Fruit fly (Drosophila melanogaster) whole organism, embryonic: ENCODE results near the gene gNacalpha.

Experiments
- ATbp ChIP-seq: fragments of 200-800 bp; sonication (Bioruptor generic); optimal IDR thresholded peaks from 2 replicates; lab custom pipeline; 2017; ENCODE audit warnings: missing biosample characterization, mild to moderate bottlenecking, missing genetic modification characterization, missing genetic modification reagents
- Adf1 ChIP-seq: fragments of 200-800 bp; sonication (Bioruptor generic); IDR thresholded peaks from 2 replicates; pipeline ENCODE4 v1.3.6; 2022; ENCODE audit warnings: missing biosample characterization, missing genetic modification characterization
- Atf3 ChIP-seq: fragments of 200-800 bp; sonication (Bioruptor generic); optimal IDR thresholded peaks from 3 replicates; lab custom pipeline; 2016; ENCODE audit warnings: missing biosample characterization, missing genetic modification characterization
- B-H1 ChIP-seq: fragments of 200-800 bp; sonication (Bioruptor generic); IDR thresholded peaks from 3 replicates; pipeline ENCODE4 v1.3.6; 2022; ENCODE audit warnings: missing biosample characterization, missing genetic modification characterization
- Blimp-1 ChIP-seq: fragments of 200-800 bp; sonication (Bioruptor generic); optimal IDR thresholded peaks from 3 replicates; lab custom pipeline; 2018; ENCODE audit warnings: missing biosample characterization, missing genetic modification characterization, mild to moderate bottlenecking, moderate library complexity, missing genetic modification reagents
- CG11723 ChIP-seq: fragments of 200-800 bp; sonication (Bioruptor generic); optimal IDR thresholded peaks from 2 replicates; lab custom pipeline; 2017; ENCODE audit warnings: missing biosample characterization, mild to moderate bottlenecking, missing genetic modification characterization
- CG12236 ChIP-seq: fragments of 200-800 bp; sonication (Bioruptor generic); optimal IDR thresholded peaks from 2 replicates; lab custom pipeline; 2016; ENCODE audit warnings: missing biosample characterization, missing genetic modification characterization
- CG13296 ChIP-seq: fragments of 200-800 bp; sonication (Bioruptor generic); optimal IDR thresholded peaks from 3 replicates; lab custom pipeline; 2018; ENCODE audit warnings: missing biosample characterization, mild to moderate bottlenecking, missing genetic modification characterization
- CG15011 ChIP-seq: fragments of 200-800 bp; sonication (Bioruptor generic); optimal IDR thresholded peaks from 3 replicates; lab custom pipeline; 2018; ENCODE audit warnings: missing biosample characterization, mild to moderate bottlenecking, missing genetic modification characterization
- CG18011 ChIP-seq: fragments of 200-800 bp; sonication (Bioruptor generic); optimal IDR thresholded peaks from 2 replicates; lab custom pipeline; 2017; ENCODE audit warnings: missing biosample characterization, missing genetic modification characterization, mild to moderate bottlenecking, moderate library complexity, missing genotype
- CG2116 ChIP-seq: fragments of 200-800 bp; sonication (Bioruptor generic); optimal IDR thresholded peaks from 3 replicates; lab custom pipeline; 2018; ENCODE audit warnings: missing biosample characterization, mild to moderate bottlenecking, missing genetic modification characterization
- CG2712 ChIP-seq: fragments of 200-800 bp; optimal IDR thresholded peaks from 3 replicates; lab custom pipeline; 2019; ENCODE audit warnings: missing biosample characterization, mild to moderate bottlenecking, missing genetic modification characterization, moderate library complexity
- CG31224 ChIP-seq: fragments of 200-800 bp; sonication (Bioruptor generic); IDR thresholded peaks from 2 replicates; pipeline ENCODE4 v1.3.6; 2022; ENCODE audit warnings: missing biosample characterization, missing genetic modification characterization
- CG32767 ChIP-seq: fragments of 200-800 bp; sonication (Bioruptor generic); IDR thresholded peaks from 2 replicates; pipeline ENCODE4 v1.3.6; 2022; ENCODE audit warnings: missing biosample characterization, missing genetic modification characterization
- CG32772 ChIP-seq: fragments of 200-800 bp; sonication (Bioruptor generic); IDR thresholded peaks from 2 replicates; pipeline ENCODE4 v1.3.6; 2022; ENCODE audit warnings: missing biosample characterization, missing genetic modification characterization
- CG34224 ChIP-seq: fragments of 200-800 bp; sonication (Bioruptor generic); IDR thresholded peaks from 3 replicates; pipeline ENCODE4 v1.3.6; 2022; ENCODE audit warnings: missing biosample characterization, missing genetic modification characterization; ENCODE audit not compliant: partially characterized antibody
- CG3726 ChIP-seq: fragments of 200-800 bp; sonication (Bioruptor generic); IDR thresholded peaks from 3 replicates; pipeline ENCODE4, ENCODE4 v1.3.6; 2022; ENCODE audit warnings: missing biosample characterization, missing genetic modification characterization
- CG6175 ChIP-seq: fragments of 200-800 bp; sonication (Bioruptor generic); IDR thresholded peaks from 3 replicates; pipeline ENCODE4 v1.3.6; 2022; ENCODE audit warnings: missing biosample characterization, missing genetic modification characterization
- CG6689 ChIP-seq: fragments of 200-800 bp; sonication (Bioruptor generic); IDR thresholded peaks from 2 replicates; pipeline ENCODE4 v1.3.6; 2022; ENCODE audit warnings: missing biosample characterization, missing genetic modification characterization
- CG6854 ChIP-seq: fragments of 200-800 bp; sonication (Bioruptor generic); optimal IDR thresholded peaks from 3 replicates; lab custom pipeline; 2017; ENCODE audit warnings: missing biosample characterization, mild to moderate bottlenecking, missing genetic modification characterization
- CG7928 ChIP-seq: fragments of 200-800 bp; sonication (Bioruptor generic); optimal IDR thresholded peaks from 2 replicates; lab custom pipeline; 2017; ENCODE audit warnings: missing biosample characterization, mild to moderate bottlenecking, missing genetic modification characterization
- Camta ChIP-seq: fragments of 200-800 bp; sonication (Bioruptor generic); optimal IDR thresholded peaks from 2 replicates; lab custom pipeline; 2016; ENCODE audit warnings: missing biosample characterization, missing genetic modification characterization
- CrebB ChIP-seq: fragments of 200-800 bp; sonication (Bioruptor generic); optimal IDR thresholded peaks from 3 replicates; lab custom pipeline; 2018; ENCODE audit warnings: missing biosample characterization, mild to moderate bottlenecking, missing genetic modification characterization
- D19A ChIP-seq: fragments of 200-800 bp; optimal IDR thresholded peaks from 3 replicates; lab custom pipeline; 2019; ENCODE audit warnings: missing biosample characterization, mild to moderate bottlenecking, missing genetic modification characterization, moderate library complexity
- Hr78 ChIP-seq, 2 experiments: fragments of 200-800 bp in 1 of 2; fragments of >200 bp in 1 of 2; sonication (Bioruptor generic) in 1 of 2; optimal IDR thresholded peaks; 2 replicates each; lab custom pipeline; 2017 to 2019; ENCODE audit warnings: missing biosample characterization in 2 of 2, missing genetic modification characterization in 2 of 2, mild to moderate bottlenecking in 1 of 2, moderate library complexity in 1 of 2
- Med ChIP-seq: fragments of 200-800 bp; sonication (Bioruptor generic); peaks from one replicate; lab custom pipeline; 2016; ENCODE audit warnings: missing biosample characterization, missing genetic modification characterization, mild to moderate bottlenecking, inconsistent platforms, moderate library complexity
- NC2β ChIP-seq: fragments of 200-800 bp; sonication (Bioruptor generic); optimal IDR thresholded peaks from 2 replicates; lab custom pipeline; 2016; ENCODE audit warnings: missing biosample characterization, missing genetic modification characterization
- Pdp1 ChIP-seq, 2 experiments: fragments of 200-800 bp; sonication (Bioruptor generic); optimal IDR thresholded peaks; 3 replicates each; lab custom pipeline; 2016; ENCODE audit warnings: missing biosample characterization in 2 of 2, missing genetic modification characterization in 2 of 2, mild to moderate bottlenecking in 1 of 2, moderate library complexity in 1 of 2
- Sox102F ChIP-seq: fragments of 200-800 bp; sonication (Bioruptor generic); optimal IDR thresholded peaks from 2 replicates; lab custom pipeline; 2018; ENCODE audit warnings: missing biosample characterization, mild to moderate bottlenecking, missing genetic modification characterization, moderate library complexity
- Ssrp ChIP-seq: fragments of 200-800 bp; sonication (Bioruptor generic); optimal IDR thresholded peaks from 2 replicates; lab custom pipeline; 2018; ENCODE audit warnings: missing biosample characterization, mild to moderate bottlenecking, missing genetic modification characterization, moderate library complexity
- Trl ChIP-seq, 3 experiments: fragments of >200 bp in 2 of 3; fragments of 200-800 bp in 1 of 3; sonication (Bioruptor generic) in 1 of 3; optimal IDR thresholded peaks; 2 replicates in 1 of 3; 3 replicates in 2 of 3; lab custom pipeline; 2016 to 2017; ENCODE audit warnings: missing biosample characterization in 1 of 3, missing genetic modification characterization in 1 of 3
- abd-A ChIP-seq: fragments of 200-800 bp; sonication (Bioruptor generic); optimal IDR thresholded peaks from 3 replicates; lab custom pipeline; 2019; ENCODE audit warnings: missing biosample characterization, mild to moderate bottlenecking, missing genetic modification characterization, moderate library complexity
- cg ChIP-seq: fragments of 200-800 bp; sonication (Bioruptor generic); optimal IDR thresholded peaks from 3 replicates; lab custom pipeline; 2019; ENCODE audit warnings: missing biosample characterization, mild to moderate bottlenecking, missing genetic modification characterization, moderate library complexity
- chinmo ChIP-seq: fragments of 200-800 bp; sonication (Bioruptor generic); IDR thresholded peaks from 4 replicates; pipeline ENCODE4 v1.3.6; 2022; ENCODE audit warnings: missing biosample characterization, missing genetic modification characterization; ENCODE audit not compliant: partially characterized antibody
- kni ChIP-seq: fragments of 200-800 bp; sonication (Bioruptor generic); optimal IDR thresholded peaks from 3 replicates; lab custom pipeline; 2017; ENCODE audit warnings: mild to moderate bottlenecking, missing biosample characterization, missing genetic modification reagents, missing genetic modification characterization
- mam ChIP-seq: fragments of 200-800 bp; sonication (Bioruptor generic); optimal IDR thresholded peaks from 3 replicates; lab custom pipeline; 2016; ENCODE audit warnings: missing biosample characterization, missing genetic modification characterization
- nerfin-1 ChIP-seq: fragments of 200-800 bp; sonication (Bioruptor generic); optimal IDR thresholded peaks from 3 replicates; lab custom pipeline; 2019; ENCODE audit warnings: missing biosample characterization, mild to moderate bottlenecking, missing genetic modification characterization, moderate library complexity
- onecut ChIP-seq: fragments of 200-800 bp; sonication (Bioruptor generic); IDR thresholded peaks from 2 replicates; pipeline ENCODE4 v1.3.6; 2022; ENCODE audit warnings: missing biosample characterization, missing genetic modification characterization
- peb ChIP-seq: fragments of 200-800 bp; sonication (Bioruptor generic); IDR thresholded peaks from 2 replicates; pipeline ENCODE4 v1.3.6; 2022; ENCODE audit warnings: missing biosample characterization, missing genetic modification characterization
- pfk ChIP-seq: fragments of 200-800 bp; sonication (Bioruptor generic); optimal IDR thresholded peaks from 2 replicates; lab custom pipeline; 2018; ENCODE audit warnings: missing biosample characterization, mild to moderate bottlenecking, missing genetic modification characterization, moderate library complexity
- pros ChIP-seq: fragments of 200-800 bp; sonication (Bioruptor generic); optimal IDR thresholded peaks from 3 replicates; lab custom pipeline; 2019; ENCODE audit warnings: missing biosample characterization, mild to moderate bottlenecking, missing genetic modification characterization, moderate library complexity
- ranshi ChIP-seq: fragments of 200-800 bp; sonication (Bioruptor generic); IDR thresholded peaks from 2 replicates; pipeline ENCODE4 v1.3.6; 2022; ENCODE audit warnings: missing biosample characterization, missing genetic modification characterization
- repo ChIP-seq: fragments of 200-800 bp; sonication (Bioruptor generic); optimal IDR thresholded peaks from 2 replicates; lab custom pipeline; 2016; ENCODE audit warnings: missing biosample characterization, missing genetic modification characterization
- row ChIP-seq: fragments of 200-800 bp; sonication (Bioruptor generic); IDR thresholded peaks from 3 replicates; pipeline ENCODE4 v1.3.6; 2022; ENCODE audit warnings: missing biosample characterization, missing genetic modification characterization
- sna ChIP-seq: fragments of 200-800 bp; sonication (Bioruptor generic); IDR thresholded peaks from 2 replicates; pipeline ENCODE4 v1.3.6; 2022; ENCODE audit warnings: missing biosample characterization, missing genetic modification characterization; ENCODE audit not compliant: partially characterized antibody
- sob ChIP-seq: fragments of 200-800 bp; sonication (Bioruptor generic); IDR thresholded peaks from 2 replicates; pipeline ENCODE4 v1.3.6; 2022; ENCODE audit warnings: missing biosample characterization, missing genetic modification characterization
- tll ChIP-seq, 2 experiments: fragments of 200-800 bp in 1 of 2; fragments of >200 bp in 1 of 2; sonication (Bioruptor generic) in 1 of 2; optimal IDR thresholded peaks; 2 replicates each; lab custom pipeline; 2017 to 2019; ENCODE audit warnings: missing biosample characterization in 2 of 2, missing genetic modification characterization in 2 of 2, mild to moderate bottlenecking in 1 of 2, moderate library complexity in 1 of 2
- twi ChIP-seq: fragments of 200-800 bp; optimal IDR thresholded peaks from 2 replicates; lab custom pipeline; 2019; ENCODE audit warnings: missing biosample characterization, mild to moderate bottlenecking, missing genetic modification characterization, moderate library complexity
- vvl ChIP-seq: fragments of 200-800 bp; sonication (Bioruptor generic); IDR thresholded peaks from 2 replicates; pipeline ENCODE4 v1.3.6; 2022; ENCODE audit warnings: missing biosample characterization, missing genetic modification characterization

The gNacalpha gene

DNA sequence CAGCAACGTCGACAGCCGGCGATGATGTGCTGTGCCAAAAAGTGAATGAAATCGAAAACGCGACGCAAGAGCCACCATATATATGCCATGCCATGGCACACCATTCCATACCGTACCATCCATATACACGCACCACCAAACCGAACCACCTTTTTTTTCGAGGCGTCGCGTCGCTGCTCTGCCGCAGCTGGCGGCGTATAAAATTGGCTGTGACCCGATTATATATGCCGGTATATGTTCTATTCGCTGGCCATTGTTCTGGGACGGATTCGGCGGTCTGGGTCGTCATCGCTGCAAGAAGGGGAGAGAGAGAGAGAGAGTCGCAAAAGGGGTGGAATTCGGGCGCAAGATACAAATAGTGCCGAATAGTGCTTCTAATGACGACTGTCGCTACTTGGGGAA, 29.2 kb upstream of the gNacalpha start (continued):
- TF ChIP-seq CrebB: peak; percentile 2
- peak in 1 of 2 experiments; percentile 73 for TF ChIP-seq Hr78 (GFP tag; optimal IDR thresholded peaks at IDR 0.05; lab: Kevin White, UChicago)
- TF ChIP-seq sob (GFP tag; lab: Robert Waterston, UW): no peak
- TF ChIP-seq pfk (GFP tag; lab: Kevin White, UChicago): no peak
- TF ChIP-seq D19A: peak; percentile 33
- TF ChIP-seq CG15011: no peak
- no peak for TF ChIP-seq tll (GFP tag; optimal IDR thresholded peaks at IDR 0.05; lab: Kevin White, UChicago)
- TF ChIP-seq mam (GFP tag; lab: Kevin White, UChicago): no peak
- TF ChIP-seq kni (GFP tag; lab: Kevin White, UChicago): peak; percentile 94
- 0 out of 4 replicates have a peak, but pooled peaks have one; percentile 70 for TF ChIP-seq chinmo (GFP tag; lab: Robert Waterston, UW)
- TF ChIP-seq CG3726 (GFP tag; lab: Robert Waterston, UW): no peak
- TF ChIP-seq Ssrp (tag; lab: Kevin White, UChicago): no peak
- peak; percentile 66 for TF ChIP-seq Med
- 0 out of 2 replicates have a peak, but pooled peaks have one; percentile 20 for TF ChIP-seq sna (GFP tag; lab: Robert Waterston, UW)
- no peak for TF ChIP-seq CG12236 (GFP tag; lab: Kevin White, UChicago)
- no peak for TF ChIP-seq peb
- TF ChIP-seq CG2712 (tag; lab: Kevin White, UChicago): peak; percentile 33
- TF ChIP-seq cg (GFP tag; lab: Kevin White, UChicago): peak; percentile 32
- no peak for TF ChIP-seq Camta (GFP tag; lab: Kevin White, UChicago)
- TF ChIP-seq pros (GFP tag; lab: Kevin White, UChicago): peak; percentile 83
- peak; percentile 59 for TF ChIP-seq nerfin-1 (tag; lab: Kevin White, UChicago)
- TF ChIP-seq CG13296 (GFP tag; lab: Kevin White, UChicago): no peak
- peak; percentile 98 for TF ChIP-seq CG31224 (GFP tag; lab: Robert Waterston, UW)
- TF ChIP-seq Pdp1 (GFP tag; optimal IDR thresholded peaks at IDR 0.05; lab: Kevin White, UChicago): peak in 1 of 2 experiments; percentile 35
- TF ChIP-seq CG34224 (GFP tag; lab: Robert Waterston, UW): peak; percentile 39; the same call in 1 of the 3 replicates
- no peak for TF ChIP-seq Atf3 (GFP tag; lab: Kevin White, UChicago)
- TF ChIP-seq Blimp-1 (GFP tag; lab: Kevin White, UChicago): peak; percentile 94
- TF ChIP-seq CG11723: no peak
- no peak for TF ChIP-seq CG2116 (GFP tag; lab: Kevin White, UChicago)
- TF ChIP-seq repo: no peak
- TF ChIP-seq CG7928 (GFP tag; lab: Kevin White, UChicago): no peak
- no peak for TF ChIP-seq ranshi (GFP tag; lab: Robert Waterston, UW)
- no peak for TF ChIP-seq NC2β (GFP tag; lab: Kevin White, UChicago)
- peak; percentile 32 for TF ChIP-seq twi (tag; lab: Kevin White, UChicago)
- peak; percentile 11; the same call in 1 of the 2 replicates for TF ChIP-seq onecut
- peak; percentile 23 to 35 for TF ChIP-seq Trl (optimal IDR thresholded peaks at IDR 0.05; lab: Kevin White, UChicago)
- TF ChIP-seq Trl (GFP tag; optimal IDR thresholded peaks at IDR 0.05; lab: Kevin White, UChicago): no peak
- TF ChIP-seq row: peak; percentile 22; the same call in 1 of the 3 replicates
- no peak; the same call in 1 of the 2 replicates for TF ChIP-seq CG32767
- no peak for TF ChIP-seq vvl (GFP tag; lab: Robert Waterston, UW)
- no peak for TF ChIP-seq CG32772 (GFP tag; lab: Robert Waterston, UW)
- TF ChIP-seq Sox102F: peak; percentile 76
- peak; percentile 79 for TF ChIP-seq abd-A
- peak; percentile 54; the same call in 1 of the 3 replicates for TF ChIP-seq CG6175
- no peak for TF ChIP-seq ATbp (GFP tag; lab: Kevin White, UChicago)
- 0 out of 2 replicates have a peak, but pooled peaks have one; percentile 11 for TF ChIP-seq CG6689
- TF ChIP-seq CG6854 (GFP tag; lab: Kevin White, UChicago): no peak
- TF ChIP-seq Adf1 (GFP tag; lab: Robert Waterston, UW): peak; percentile 94
- no peak for TF ChIP-seq CG18011 (GFP tag; lab: Kevin White, UChicago)
- no peak for TF ChIP-seq B-H1 (GFP tag; lab: Robert Waterston, UW)
